Fruit fly (Drosophila melanogaster) whole organism, prepupa: ENCODE measurements around the gene Mnt.

Experiments
- Blimp-1 ChIP-seq: fragments of 200-800 bp; sonication (Bioruptor generic); optimal IDR thresholded peaks from 3 replicates; lab custom pipeline; 2017; ENCODE audit warnings: missing biosample characterization, missing genetic modification characterization, mild to moderate bottlenecking, moderate library complexity, missing genetic modification reagents
- CG11294 ChIP-seq: fragments of 200-800 bp; sonication (Bioruptor generic); IDR thresholded peaks from 2 replicates; pipeline ENCODE4 v1.3.6; 2022; ENCODE audit warnings: missing biosample characterization, missing genetic modification characterization
- CG11762 ChIP-seq: fragments of 200-800 bp; sonication (Bioruptor generic); optimal IDR thresholded peaks from 3 replicates; lab custom pipeline; 2016; ENCODE audit warnings: missing biosample characterization, missing genetic modification characterization; ENCODE audit not compliant: insufficient read depth
- CG11902 ChIP-seq: fragments of 200-800 bp; sonication (Bioruptor generic); optimal IDR thresholded peaks from 3 replicates; lab custom pipeline; 2016; ENCODE audit warnings: missing biosample characterization, missing genetic modification characterization
- CG15336 ChIP-seq: fragments of 200-800 bp; sonication (Bioruptor generic); IDR thresholded peaks from 2 replicates; pipeline ENCODE4 v1.3.6; 2022; ENCODE audit warnings: missing biosample characterization, missing genetic modification characterization
- CG1621 ChIP-seq: fragments of 200-800 bp; sonication (Bioruptor generic); optimal IDR thresholded peaks from 3 replicates; lab custom pipeline; 2018; ENCODE audit warnings: missing biosample characterization, mild to moderate bottlenecking, missing genetic modification characterization
- CG16779 ChIP-seq: fragments of 200-800 bp; sonication (Bioruptor generic); optimal IDR thresholded peaks from 3 replicates; lab custom pipeline; 2017; ENCODE audit warnings: missing biosample characterization, mild to moderate bottlenecking, missing genetic modification characterization
- CG32006 ChIP-seq: fragments of 200-800 bp; sonication (Bioruptor generic); optimal IDR thresholded peaks from 3 replicates; lab custom pipeline; 2017; ENCODE audit warnings: missing biosample characterization, mild to moderate bottlenecking, missing genetic modification characterization
- CG3919 ChIP-seq: fragments of 200-800 bp; sonication (Bioruptor generic); optimal IDR thresholded peaks from 3 replicates; lab custom pipeline; 2016; ENCODE audit warnings: missing biosample characterization, missing genetic modification characterization
- CG4318 ChIP-seq: fragments of 200-800 bp; sonication (Bioruptor generic); optimal IDR thresholded peaks from 3 replicates; lab custom pipeline; 2017; ENCODE audit warnings: missing biosample characterization, mild to moderate bottlenecking, missing genetic modification characterization
- CG6163 ChIP-seq: fragments of 200-800 bp; sonication (Bioruptor generic); IDR thresholded peaks from 3 replicates; pipeline ENCODE4 v1.3.6; 2022; ENCODE audit warnings: missing biosample characterization, missing genetic modification characterization
- CG6276 ChIP-seq: fragments of 200-800 bp; sonication (Bioruptor generic); optimal IDR thresholded peaks from 2 replicates; lab custom pipeline; 2017; ENCODE audit warnings: missing biosample characterization, mild to moderate bottlenecking, missing genetic modification characterization
- CG6792 ChIP-seq: fragments of 200-800 bp; sonication (Bioruptor generic); optimal IDR thresholded peaks from 3 replicates; lab custom pipeline; 2016; ENCODE audit warnings: missing biosample characterization, missing genetic modification characterization
- CG8119 ChIP-seq: fragments of 200-800 bp; sonication (Bioruptor generic); IDR thresholded peaks from 3 replicates; pipeline ENCODE4 v1.3.6; 2022; ENCODE audit warnings: missing biosample characterization, missing genetic modification characterization
- CG8319 ChIP-seq: fragments of 200-800 bp; sonication (Bioruptor generic); optimal IDR thresholded peaks from 3 replicates; lab custom pipeline; 2016; ENCODE audit warnings: missing biosample characterization, missing genetic modification characterization
- CG8632 ChIP-seq: fragments of 200-800 bp; sonication (Bioruptor generic); optimal IDR thresholded peaks from 3 replicates; lab custom pipeline; 2016; ENCODE audit warnings: missing biosample characterization, missing genetic modification characterization
- Eip75B ChIP-seq: fragments of 200-800 bp; sonication (Bioruptor generic); optimal IDR thresholded peaks from 3 replicates; lab custom pipeline; 2016; ENCODE audit warnings: missing biosample characterization, missing genetic modification characterization
- Eip78C ChIP-seq: fragments of 200-800 bp; sonication (Bioruptor generic); peaks from one replicate; lab custom pipeline; 2016; ENCODE audit warnings: missing biosample characterization, missing genetic modification characterization
- Eip93F ChIP-seq: fragments of 200-800 bp; sonication (Bioruptor generic); optimal IDR thresholded peaks from 2 replicates; lab custom pipeline; 2016; ENCODE audit warnings: missing biosample characterization, mild to moderate bottlenecking, missing genetic modification characterization
- Ets96B ChIP-seq: fragments of 200-800 bp; optimal IDR thresholded peaks from 2 replicates; lab custom pipeline; 2019; ENCODE audit warnings: missing biosample characterization, mild to moderate bottlenecking, missing genetic modification characterization, moderate library complexity
- Gug ChIP-seq: fragments of 200-800 bp; sonication (Bioruptor generic); IDR thresholded peaks from 2 replicates; pipeline ENCODE4 v1.3.6; 2022; ENCODE audit warnings: missing biosample characterization, missing genetic modification characterization
- Hr39 ChIP-seq: fragments of 200-800 bp; sonication (Bioruptor generic); optimal IDR thresholded peaks from 2 replicates; lab custom pipeline; 2016; ENCODE audit warnings: missing biosample characterization, missing genetic modification characterization
- Hr4 ChIP-seq: fragments of 200-800 bp; sonication (Bioruptor generic); optimal IDR thresholded peaks from 3 replicates; lab custom pipeline; 2016; ENCODE audit warnings: missing biosample characterization, missing genetic modification characterization
- Lpt ChIP-seq: fragments of 200-800 bp; sonication (Bioruptor generic); optimal IDR thresholded peaks from 3 replicates; lab custom pipeline; 2016; ENCODE audit warnings: missing biosample characterization, missing genetic modification characterization
- OdsH ChIP-seq: fragments of 200-800 bp; sonication (Bioruptor generic); optimal IDR thresholded peaks from 3 replicates; lab custom pipeline; 2016; ENCODE audit warnings: missing biosample characterization, missing genetic modification characterization
- Smox ChIP-seq: fragments of 200-800 bp; sonication (Bioruptor generic); optimal IDR thresholded peaks from 3 replicates; lab custom pipeline; 2016; ENCODE audit warnings: missing biosample characterization, missing genetic modification characterization
- Sox15 ChIP-seq: fragments of 200-800 bp; sonication (Bioruptor generic); optimal IDR thresholded peaks from 3 replicates; lab custom pipeline; 2016; ENCODE audit warnings: missing biosample characterization, missing genetic modification characterization
- achi ChIP-seq: fragments of 200-800 bp; sonication (Bioruptor generic); optimal IDR thresholded peaks from 3 replicates; lab custom pipeline; 2016; ENCODE audit warnings: missing biosample characterization, missing genetic modification characterization
- acj6 ChIP-seq: fragments of 200-800 bp; sonication (Bioruptor generic); optimal IDR thresholded peaks from 3 replicates; lab custom pipeline; 2016; ENCODE audit warnings: missing biosample characterization, missing genetic modification characterization
- cyc ChIP-seq: fragments of 200-800 bp; sonication (Bioruptor generic); optimal IDR thresholded peaks from 3 replicates; lab custom pipeline; 2016; ENCODE audit warnings: missing biosample characterization, missing genetic modification characterization
- dac ChIP-seq: fragments of 200-800 bp; sonication (Bioruptor generic); optimal IDR thresholded peaks from 2 replicates; lab custom pipeline; 2017; ENCODE audit warnings: missing biosample characterization, mild to moderate bottlenecking, missing genetic modification characterization
- dsx ChIP-seq: fragments of 200-800 bp; optimal IDR thresholded peaks from 3 replicates; lab custom pipeline; 2019; ENCODE audit warnings: missing biosample characterization, mild to moderate bottlenecking, missing genetic modification characterization, moderate library complexity; ENCODE audit not compliant: poor library complexity, severe bottlenecking
- eg ChIP-seq: fragments of 200-800 bp; sonication (Bioruptor generic); IDR thresholded peaks from 3 replicates; pipeline ENCODE4 v1.3.6; 2022; ENCODE audit warnings: missing biosample characterization, missing genetic modification characterization
- esn ChIP-seq: fragments of 200-800 bp; sonication (Bioruptor generic); optimal IDR thresholded peaks from 2 replicates; lab custom pipeline; 2016; ENCODE audit warnings: missing biosample characterization, mild to moderate bottlenecking, missing genetic modification characterization, moderate library complexity
- fd59A ChIP-seq: fragments of 200-800 bp; sonication (Bioruptor generic); optimal IDR thresholded peaks from 2 replicates; lab custom pipeline; 2017; ENCODE audit warnings: missing biosample characterization, mild to moderate bottlenecking, missing genetic modification characterization, missing genetic modification reagents
- fkh ChIP-seq: fragments of 200-800 bp; sonication (Bioruptor generic); optimal IDR thresholded peaks from 3 replicates; lab custom pipeline; 2017; ENCODE audit warnings: missing biosample characterization, mild to moderate bottlenecking, missing genetic modification characterization, moderate library complexity
- lz ChIP-seq: fragments of 200-800 bp; sonication (Bioruptor generic); optimal IDR thresholded peaks from 3 replicates; lab custom pipeline; 2016; ENCODE audit warnings: missing biosample characterization, missing genetic modification characterization
- pdm3 ChIP-seq: fragments of 200-800 bp; sonication (Bioruptor generic); optimal IDR thresholded peaks from 3 replicates; lab custom pipeline; 2016; ENCODE audit warnings: missing biosample characterization, missing genetic modification characterization
- spab ChIP-seq: fragments of 200-800 bp; sonication (Bioruptor generic); optimal IDR thresholded peaks from 2 replicates; lab custom pipeline; 2017; ENCODE audit warnings: missing biosample characterization, mild to moderate bottlenecking, missing genetic modification characterization, missing genetic modification reagents
- ss ChIP-seq, 2 experiments: fragments of 200-800 bp; sonication (Bioruptor generic); optimal IDR thresholded peaks; 2 replicates in 1 of 2; 3 replicates in 1 of 2; lab custom pipeline; 2017 to 2018; ENCODE audit warnings: mild to moderate bottlenecking in 2 of 2, missing biosample characterization in 2 of 2, missing genetic modification characterization in 2 of 2, moderate library complexity in 1 of 2
- svp ChIP-seq: fragments of 200-800 bp; sonication (Bioruptor generic); peaks from one replicate; lab custom pipeline; 2016; ENCODE audit warnings: missing biosample characterization, missing genetic modification characterization
- topi ChIP-seq: fragments of 200-800 bp; sonication (Bioruptor generic); optimal IDR thresholded peaks from 3 replicates; lab custom pipeline; 2016; ENCODE audit warnings: missing biosample characterization, missing genetic modification characterization
- vri ChIP-seq: fragments of 200-800 bp; sonication (Bioruptor generic); optimal IDR thresholded peaks from 3 replicates; lab custom pipeline; 2016; ENCODE audit warnings: missing biosample characterization, mild to moderate bottlenecking, missing genetic modification characterization

Gene Mnt

dm6 chrX:3714994-3715393 is 43.4 kb downstream of the Mnt start:
- TF ChIP-seq Eip78C = peak; percentile 74
- TF ChIP-seq Hr4 (GFP tag; lab: Kevin White, UChicago) = peak; percentile 27
- TF ChIP-seq pdm3 = peak; percentile 23
- TF ChIP-seq CG32006 (GFP tag; lab: Kevin White, UChicago) = peak; percentile 34
- TF ChIP-seq eg = 0 out of 3 replicates have a peak, but pooled peaks have one; percentile 10
- peak; percentile 2 for TF ChIP-seq OdsH (GFP tag; lab: Kevin White, UChicago)
- peak; percentile 40 for TF ChIP-seq svp (GFP tag; lab: Kevin White, UChicago)
- TF ChIP-seq CG15336 (GFP tag; lab: Robert Waterston, UW) = 0 out of 2 replicates have a peak, but pooled peaks have one; percentile 7
- TF ChIP-seq, all 60 proteins: peak for 8; not testable (repeated sequence) for 52

DNA sequence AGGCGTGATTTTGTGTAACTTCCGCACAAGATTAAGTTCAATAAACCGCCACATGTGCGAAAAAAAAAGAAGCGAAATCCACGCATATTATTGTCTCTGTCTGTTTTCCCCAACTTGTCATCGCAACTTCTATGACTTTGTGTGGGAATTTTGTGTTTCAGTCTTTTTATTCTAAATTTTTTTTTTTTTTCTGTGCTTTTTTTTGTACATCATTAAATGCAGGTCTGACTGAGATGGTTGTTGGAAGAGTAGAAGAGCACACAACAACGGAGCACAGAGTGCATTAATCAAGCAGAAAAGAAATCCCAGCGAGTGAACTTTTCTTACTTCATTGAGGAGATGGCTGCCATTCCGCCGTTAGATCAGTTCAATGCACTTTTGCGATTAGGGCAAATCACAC is 44.0 kb downstream of the Mnt start:
- no peak for TF ChIP-seq CG3919
- TF ChIP-seq CG6276 = peak; percentile 33
- TF ChIP-seq CG11902 (GFP tag; lab: Kevin White, UChicago) = no peak
- peak; percentile 45; the same call in 1 of the 3 replicates for TF ChIP-seq eg
- TF ChIP-seq CG6163 = 0 out of 3 replicates have a peak, but pooled peaks have one; percentile 20
- no peak for TF ChIP-seq CG1621 (tag; lab: Kevin White, UChicago)
- TF ChIP-seq cyc (GFP tag; lab: Kevin White, UChicago) = no peak
- peak; percentile 5 for TF ChIP-seq CG32006 (GFP tag; lab: Kevin White, UChicago)
- peak; percentile 53; the same call in 1 of the 3 replicates for TF ChIP-seq CG8119 (GFP tag; lab: Robert Waterston, UW)
- no peak for TF ChIP-seq Smox (GFP tag; lab: Kevin White, UChicago)
- TF ChIP-seq Lpt (GFP tag; lab: Kevin White, UChicago) = peak; percentile 13

- no peak for TF ChIP-seq Sox15 (GFP tag; lab: Kevin White, UChicago)
- TF ChIP-seq CG32006 (GFP tag; lab: Kevin White, UChicago) = no peak
- no peak for TF ChIP-seq Gug
- no peak for TF ChIP-seq Hr4 (GFP tag; lab: Kevin White, UChicago)
- TF ChIP-seq CG11902 (GFP tag; lab: Kevin White, UChicago) = no peak
- peak; percentile 52; the same call in 1 of the 2 replicates for TF ChIP-seq CG15336 (GFP tag; lab: Robert Waterston, UW)
- no peak for TF ChIP-seq lz (GFP tag; lab: Kevin White, UChicago)
- TF ChIP-seq CG16779 (tag; lab: Kevin White, UChicago) = no peak
- no peak for TF ChIP-seq Ets96B (tag; lab: Kevin White, UChicago)
- no peak for TF ChIP-seq CG8319 (GFP tag; lab: Kevin White, UChicago)
- TF ChIP-seq fkh = no peak
- TF ChIP-seq CG6792 (GFP tag; lab: Kevin White, UChicago) = no peak
- 0 out of 3 replicates have a peak, but pooled peaks have one; percentile 40 for TF ChIP-seq eg
- peak; percentile 62 for TF ChIP-seq CG6163
- TF ChIP-seq cyc (GFP tag; lab: Kevin White, UChicago) = no peak
- TF ChIP-seq spab (GFP tag; lab: Kevin White, UChicago) = peak; percentile 15
- TF ChIP-seq Eip93F = no peak
- TF ChIP-seq Smox (GFP tag; lab: Kevin White, UChicago) = no peak
- TF ChIP-seq CG1621 (tag; lab: Kevin White, UChicago) = peak; percentile 12
- no peak for TF ChIP-seq pdm3
- TF ChIP-seq Lpt (GFP tag; lab: Kevin White, UChicago) = peak; percentile 16
- TF ChIP-seq fd59A (GFP tag; lab: Kevin White, UChicago) = no peak
- peak; percentile 32 for TF ChIP-seq CG6276
- no peak for TF ChIP-seq OdsH (GFP tag; lab: Kevin White, UChicago)
- no peak for TF ChIP-seq CG4318 (GFP tag; lab: Kevin White, UChicago)
- peak; percentile 47 to 63 for TF ChIP-seq ss (GFP tag; optimal IDR thresholded peaks at IDR 0.05; lab: Kevin White, UChicago)
- no peak for TF ChIP-seq esn
- TF ChIP-seq CG11294 (GFP tag; lab: Robert Waterston, UW) = no peak
- TF ChIP-seq dac (GFP tag; lab: Kevin White, UChicago) = no peak
- no peak for TF ChIP-seq topi
- TF ChIP-seq Eip78C = peak; percentile 73
- peak; percentile 60 for TF ChIP-seq vri
- TF ChIP-seq Hr39 (GFP tag; lab: Kevin White, UChicago) = no peak
- TF ChIP-seq acj6 = no peak
- TF ChIP-seq svp (GFP tag; lab: Kevin White, UChicago) = peak; percentile 100
- peak; percentile 55 for TF ChIP-seq Eip75B (GFP tag; lab: Kevin White, UChicago)
- TF ChIP-seq achi (GFP tag; lab: Kevin White, UChicago) = no peak
- peak; percentile 40 for TF ChIP-seq Blimp-1 (GFP tag; lab: Kevin White, UChicago)
- peak; percentile 13 for TF ChIP-seq CG3919
- no peak for TF ChIP-seq CG8632 (GFP tag; lab: Kevin White, UChicago)
- no peak for TF ChIP-seq CG11762
- TF ChIP-seq dsx = peak; percentile 32
Observed at dm6 chrX:3718592-3719267, 47.1 kb downstream of the Mnt start.
